Fruit fly (Drosophila melanogaster) whole organism, prepupa: ENCODE results near the gene mirr.

Experiments used
- Blimp-1 ChIP-seq: fragments of 200-800 bp; sonication (Bioruptor generic); optimal IDR thresholded peaks from 3 replicates; lab custom pipeline; 2017; ENCODE audit warnings: missing biosample characterization, missing genetic modification characterization, mild to moderate bottlenecking, moderate library complexity, missing genetic modification reagents
- CG11762 ChIP-seq: fragments of 200-800 bp; sonication (Bioruptor generic); optimal IDR thresholded peaks from 3 replicates; lab custom pipeline; 2016; ENCODE audit warnings: missing biosample characterization, missing genetic modification characterization; ENCODE audit not compliant: insufficient read depth
- CG15336 ChIP-seq: fragments of 200-800 bp; sonication (Bioruptor generic); IDR thresholded peaks from 2 replicates; pipeline ENCODE4 v1.3.6; 2022; ENCODE audit warnings: missing biosample characterization, missing genetic modification characterization
- CG34406 ChIP-seq: fragments of 200-800 bp; sonication (Bioruptor generic); optimal IDR thresholded peaks from 3 replicates; lab custom pipeline; 2016; ENCODE audit warnings: missing biosample characterization, missing genetic modification characterization
- CG8632 ChIP-seq: fragments of 200-800 bp; sonication (Bioruptor generic); optimal IDR thresholded peaks from 3 replicates; lab custom pipeline; 2016; ENCODE audit warnings: missing biosample characterization, missing genetic modification characterization
- CG9139 ChIP-seq: fragments of 200-800 bp; sonication (Bioruptor generic); optimal IDR thresholded peaks from 3 replicates; lab custom pipeline; 2017; ENCODE audit warnings: missing biosample characterization, mild to moderate bottlenecking, missing genetic modification characterization
- Ets96B ChIP-seq: fragments of 200-800 bp; optimal IDR thresholded peaks from 2 replicates; lab custom pipeline; 2019; ENCODE audit warnings: missing biosample characterization, mild to moderate bottlenecking, missing genetic modification characterization, moderate library complexity
- Lpt ChIP-seq: fragments of 200-800 bp; sonication (Bioruptor generic); optimal IDR thresholded peaks from 3 replicates; lab custom pipeline; 2016; ENCODE audit warnings: missing biosample characterization, missing genetic modification characterization
- OdsH ChIP-seq: fragments of 200-800 bp; sonication (Bioruptor generic); optimal IDR thresholded peaks from 3 replicates; lab custom pipeline; 2016; ENCODE audit warnings: missing biosample characterization, missing genetic modification characterization
- dsx ChIP-seq: fragments of 200-800 bp; optimal IDR thresholded peaks from 3 replicates; lab custom pipeline; 2019; ENCODE audit warnings: missing biosample characterization, mild to moderate bottlenecking, missing genetic modification characterization, moderate library complexity; ENCODE audit not compliant: poor library complexity, severe bottlenecking
- esn ChIP-seq: fragments of 200-800 bp; sonication (Bioruptor generic); optimal IDR thresholded peaks from 2 replicates; lab custom pipeline; 2016; ENCODE audit warnings: missing biosample characterization, mild to moderate bottlenecking, missing genetic modification characterization, moderate library complexity
- fkh ChIP-seq: fragments of 200-800 bp; sonication (Bioruptor generic); optimal IDR thresholded peaks from 3 replicates; lab custom pipeline; 2017; ENCODE audit warnings: missing biosample characterization, mild to moderate bottlenecking, missing genetic modification characterization, moderate library complexity

DNA sequence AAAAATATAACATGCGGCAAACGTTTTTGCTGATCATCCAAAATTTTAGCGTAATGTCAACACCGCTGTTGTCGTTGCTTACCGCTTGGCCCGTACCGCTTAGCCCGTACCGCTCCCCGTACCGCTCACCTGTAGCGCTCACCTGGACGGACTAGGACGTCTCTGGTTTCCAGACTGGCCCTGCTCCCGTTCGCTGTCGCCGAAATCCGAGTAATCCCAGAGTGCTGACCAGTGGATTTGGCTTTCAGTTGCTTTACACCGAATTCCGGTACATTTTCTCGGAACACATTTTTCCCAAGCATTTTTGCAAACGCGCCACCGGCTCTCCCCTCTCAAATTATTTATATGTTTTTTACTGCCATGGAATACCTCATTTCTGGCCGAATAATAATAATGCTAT lies 23.2 kb downstream of the mirr start:
- TF ChIP-seq Lpt (GFP tag; lab: Kevin White, UChicago) = no peak
- no peak for TF ChIP-seq CG8632 (GFP tag; lab: Kevin White, UChicago)
- no peak for TF ChIP-seq CG34406 (GFP tag; lab: Kevin White, UChicago)
- TF ChIP-seq OdsH (GFP tag; lab: Kevin White, UChicago) = no peak
- TF ChIP-seq fkh (GFP tag; lab: Kevin White, UChicago) = no peak
- TF ChIP-seq CG11762 (GFP tag; lab: Kevin White, UChicago) = no peak
- TF ChIP-seq CG9139 = no peak
- no peak for TF ChIP-seq dsx
- TF ChIP-seq esn (GFP tag; lab: Kevin White, UChicago) = no peak
- no peak for TF ChIP-seq CG15336 (GFP tag; lab: Robert Waterston, UW)
- TF ChIP-seq Blimp-1 (GFP tag; lab: Kevin White, UChicago) = no peak
- TF ChIP-seq Ets96B = no peak
